Worm (Caenorhabditis elegans) whole organism, L2 larva: ENCODE results near the gene tmed-13.
A peak's percentile ranks its signal among the peaks of the same experiment; 100 is the strongest.

Experiments used
- C34F6.9 ChIP-seq: fragments of 150-350 bp; optimal IDR thresholded peaks from 2 replicates; lab custom pipeline; 2014; ENCODE audit warnings: missing biosample characterization, missing genetic modification characterization
- F13H6.1 ChIP-seq: sonication (generic microtip); optimal IDR thresholded peaks from 2 replicates; lab custom pipeline; 2016; ENCODE audit warnings: missing genetic modification characterization, missing compliant biosample characterization
- R02D3.7 ChIP-seq: fragments of 150-350 bp; optimal IDR thresholded peaks from 2 replicates; lab custom pipeline; 2014; ENCODE audit warnings: missing biosample characterization, missing genetic modification characterization
- Y55F3AM.14 ChIP-seq: fragments of 200-800 bp; sonication (Bioruptor generic); optimal IDR thresholded peaks from 2 replicates; lab custom pipeline; 2018; ENCODE audit warnings: mild to moderate bottlenecking, missing genetic modification characterization, missing compliant biosample characterization
- alr-1 ChIP-seq: fragments of 150-350 bp; optimal IDR thresholded peaks from 2 replicates; lab custom pipeline; 2014; ENCODE audit warnings: missing biosample characterization, missing genetic modification characterization
- aly-2 ChIP-seq: fragments of 150-350 bp; optimal IDR thresholded peaks from 2 replicates; lab custom pipeline; 2014; ENCODE audit warnings: missing biosample characterization, missing genetic modification characterization
- ama-1 ChIP-seq: fragments of 150-350 bp; optimal IDR thresholded peaks from 2 replicates; lab custom pipeline; 2018; ENCODE audit warnings: inconsistent platforms
- ceh-82 ChIP-seq: fragments of 150-350 bp; optimal IDR thresholded peaks from 2 replicates; lab custom pipeline; 2014; ENCODE audit warnings: missing biosample characterization, missing genetic modification characterization
- crh-2 ChIP-seq: sonication (generic microtip); optimal IDR thresholded peaks from 2 replicates; lab custom pipeline; 2017; ENCODE audit warnings: missing biosample characterization, missing genetic modification characterization
- dmd-4 ChIP-seq: sonication (generic microtip); optimal IDR thresholded peaks from 2 replicates; lab custom pipeline; 2017; ENCODE audit warnings: missing biosample characterization, missing genetic modification characterization
- fos-1 ChIP-seq: fragments of 150-350 bp; optimal IDR thresholded peaks from 2 replicates; lab custom pipeline; 2014; ENCODE audit warnings: missing biosample characterization, missing genetic modification characterization
- gmeb-1 ChIP-seq: fragments of 150-350 bp; optimal IDR thresholded peaks from 2 replicates; lab custom pipeline; 2014; ENCODE audit warnings: missing biosample characterization, missing genetic modification characterization
- lin-11 ChIP-seq: fragments of 150-350 bp; sonication (generic microtip); optimal IDR thresholded peaks from 2 replicates; lab custom pipeline; 2014; ENCODE audit warnings: missing biosample characterization, missing genetic modification characterization, inconsistent platforms, mixed read lengths
- lin-13 ChIP-seq: fragments of 150-350 bp; optimal IDR thresholded peaks from 2 replicates; lab custom pipeline; 2014; ENCODE audit warnings: missing biosample characterization, missing genetic modification reagents, missing genetic modification characterization
- lin-39 ChIP-seq: fragments of 150-350 bp; optimal IDR thresholded peaks from 2 replicates; lab custom pipeline; 2014; ENCODE audit warnings: missing biosample characterization, missing genetic modification reagents, missing genetic modification characterization
- lsy-2 ChIP-seq, 2 experiments: fragments of 150-350 bp in 1 of 2; sonication (generic microtip) in 1 of 2; optimal IDR thresholded peaks; 2 replicates each; lab custom pipeline; 2014 to 2017; ENCODE audit warnings: missing biosample characterization in 2 of 2, missing genetic modification characterization in 2 of 2
- mbf-1 ChIP-seq: sonication (generic microtip); optimal IDR thresholded peaks from 2 replicates; lab custom pipeline; 2017; ENCODE audit warnings: missing biosample characterization, missing genetic modification characterization
- mdl-1 ChIP-seq, 2 experiments: fragments of 150-350 bp in 1 of 2; sonication (generic microtip) in 1 of 2; optimal IDR thresholded peaks; 2 replicates each; lab custom pipeline; 2017; ENCODE audit warnings: missing biosample characterization in 2 of 2, missing genetic modification characterization in 2 of 2
- nhr-11 ChIP-seq: fragments of 150-350 bp; optimal IDR thresholded peaks from 2 replicates; lab custom pipeline; 2014; ENCODE audit warnings: missing biosample characterization, missing genetic modification characterization
- nhr-12 ChIP-seq: fragments of 150-350 bp; optimal IDR thresholded peaks from 2 replicates; lab custom pipeline; 2014; ENCODE audit warnings: missing biosample characterization, missing genetic modification characterization
- nhr-129 ChIP-seq: fragments of 150-350 bp; optimal IDR thresholded peaks from 2 replicates; lab custom pipeline; 2014; ENCODE audit warnings: missing biosample characterization, missing genetic modification characterization
- nhr-21 ChIP-seq: fragments of 150-350 bp; optimal IDR thresholded peaks from 2 replicates; lab custom pipeline; 2014; ENCODE audit warnings: missing biosample characterization, missing genetic modification characterization
- nhr-25 ChIP-seq: fragments of 150-350 bp; sonication (generic microtip); optimal IDR thresholded peaks from 3 replicates; lab custom pipeline; 2014; ENCODE audit warnings: missing biosample characterization, missing genetic modification characterization
- nhr-6 ChIP-seq: fragments of 150-350 bp; optimal IDR thresholded peaks from 2 replicates; lab custom pipeline; 2014; ENCODE audit warnings: missing biosample characterization, missing genetic modification characterization
- peb-1 ChIP-seq: fragments of 150-350 bp; optimal IDR thresholded peaks from 2 replicates; lab custom pipeline; 2014; ENCODE audit warnings: missing biosample characterization, missing genetic modification characterization
- sem-4 ChIP-seq: fragments of 150-350 bp; optimal IDR thresholded peaks from 2 replicates; lab custom pipeline; 2014; ENCODE audit warnings: missing biosample characterization, missing genetic modification reagents, missing genetic modification characterization
- sma-3 ChIP-seq: sonication (generic microtip); optimal IDR thresholded peaks from 2 replicates; lab custom pipeline; 2016; ENCODE audit warnings: missing genetic modification reagents, missing genetic modification characterization, missing compliant biosample characterization
- sma-9 ChIP-seq, 2 experiments: fragments of 150-350 bp in 1 of 2; sonication (generic microtip) in 1 of 2; optimal IDR thresholded peaks; 2 replicates each; lab custom pipeline; 2014 to 2016; ENCODE audit warnings: missing genetic modification characterization in 2 of 2, mild to moderate bottlenecking in 1 of 2, missing biosample characterization in 1 of 2, missing compliant biosample characterization in 1 of 2, missing genetic modification reagents in 1 of 2, moderate library complexity in 1 of 2
- snpc-4 ChIP-seq: fragments of 150-350 bp; optimal IDR thresholded peaks from 2 replicates; lab custom pipeline; 2014; ENCODE audit warnings: missing biosample characterization, missing genetic modification characterization
- unc-39 ChIP-seq: fragments of 150-350 bp; optimal IDR thresholded peaks from 2 replicates; lab custom pipeline; 2014; ENCODE audit warnings: missing biosample characterization, missing genetic modification characterization
- unc-55 ChIP-seq: fragments of 150-350 bp; sonication (generic microtip); optimal IDR thresholded peaks from 3 replicates; lab custom pipeline; 2014; ENCODE audit warnings: missing biosample characterization, missing genetic modification reagents, missing genetic modification characterization
- unc-62 ChIP-seq: fragments of 150-350 bp; optimal IDR thresholded peaks from 2 replicates; lab custom pipeline; 2014; ENCODE audit warnings: missing biosample characterization, missing genetic modification reagents, missing genetic modification characterization
- zag-1 ChIP-seq: fragments of 150-350 bp; optimal IDR thresholded peaks from 2 replicates; lab custom pipeline; 2014; ENCODE audit warnings: missing biosample characterization, missing genetic modification characterization
- ztf-4 ChIP-seq: fragments of 150-350 bp; optimal IDR thresholded peaks from 2 replicates; lab custom pipeline; 2014; ENCODE audit warnings: missing biosample characterization, missing genetic modification characterization

tmed-13 gene

ce11 chrIV:6471216-6471615 lies at the start of gene tmed-13:
Gene tmed-13 (minus strand): TSS chrIV:6471384.
- no peak for TF ChIP-seq sma-3 (GFP tag; lab: Kevin White, UChicago)
- TF ChIP-seq nhr-25 (tag; lab: Kevin White, UChicago): no peak
- TF ChIP-seq R02D3.7 (tag; lab: Kevin White, UChicago): no peak
- TF ChIP-seq dmd-4 (tag; lab: Kevin White, UChicago): no peak
- TF ChIP-seq zag-1 (tag; lab: Kevin White, UChicago): no peak
- TF ChIP-seq lsy-2 (tag; optimal IDR thresholded peaks at IDR 0.05; lab: Kevin White, UChicago): no peak
- TF ChIP-seq lin-39 (tag; lab: Kevin White, UChicago): no peak
- TF ChIP-seq gmeb-1 (tag; lab: Kevin White, UChicago): no peak
- TF ChIP-seq sem-4 (tag; lab: Kevin White, UChicago): no peak
- no peak for TF ChIP-seq lin-11 (tag; lab: Kevin White, UChicago)
- no peak for TF ChIP-seq unc-39 (tag; lab: Kevin White, UChicago)
- no peak for TF ChIP-seq fos-1 (tag; lab: Kevin White, UChicago)
- no peak for TF ChIP-seq C34F6.9 (tag; lab: Kevin White, UChicago)
- no peak for TF ChIP-seq ama-1 (lab: Kevin White, UChicago)

DNA sequence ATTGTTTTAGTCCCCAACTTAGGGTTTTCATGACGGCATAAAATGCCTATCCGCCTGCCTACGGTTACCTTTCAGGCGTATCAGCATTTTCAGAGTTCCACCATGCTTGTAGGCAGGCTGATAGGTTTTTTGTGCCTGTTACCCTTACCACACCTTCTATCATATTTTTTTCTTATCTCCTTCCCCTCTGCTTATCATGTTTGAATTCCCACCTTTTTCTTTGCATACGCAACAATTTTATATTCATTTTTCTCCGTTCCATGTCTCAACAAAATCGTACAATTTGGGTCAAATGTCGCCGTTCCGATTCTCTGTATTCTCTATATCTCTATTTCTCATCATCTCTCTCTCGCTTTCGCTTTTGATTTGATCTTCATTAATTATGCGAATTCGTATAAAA lies 48.4 kb upstream of the tmed-13 start, which contains the start of gene C01G5.9:
C01G5.9 (plus strand) TSS at position 301 of the 400 bp plus-strand sequence.
- TF ChIP-seq fos-1 (tag; lab: Kevin White, UChicago) (peak; percentile 43), unc-62 (GFP tag; lab: Kevin White, UChicago) (no peak), gmeb-1 (tag; lab: Kevin White, UChicago) (no peak)

DNA sequence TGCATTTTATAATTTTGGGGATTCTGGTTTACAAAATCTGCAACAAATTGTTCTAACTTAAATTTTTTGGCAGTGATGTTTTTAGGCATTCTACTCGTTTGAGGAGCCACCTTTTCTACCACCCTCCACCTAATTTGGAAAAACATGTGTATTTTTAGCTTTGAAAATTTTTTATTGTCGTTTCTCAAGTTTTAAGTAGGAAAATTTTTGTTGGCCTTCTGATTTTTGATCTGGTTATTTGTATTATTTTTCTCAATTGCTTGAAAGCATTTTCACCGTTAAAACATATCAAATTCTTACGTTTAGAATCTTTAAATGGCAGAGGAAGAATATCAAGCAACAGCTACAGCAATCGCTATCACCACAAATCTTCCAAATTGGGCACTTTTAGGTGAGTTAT lies 46.7 kb upstream of the tmed-13 start, which contains the start of gene C01G5.7:
C01G5.7 (plus strand) TSS at position 301 of the 400 bp plus-strand sequence.
- TF ChIP-seq ceh-82 (tag; lab: Kevin White, UChicago) (no peak), mbf-1 (tag; lab: Kevin White, UChicago) (no peak), aly-2 (tag; lab: Kevin White, UChicago) (no peak), C34F6.9 (tag; lab: Kevin White, UChicago) (no peak), ama-1 (lab: Kevin White, UChicago) (no peak)

ce11 chrIV:6514700-6515099 lies 43.5 kb upstream of the tmed-13 start:
- TF ChIP-seq unc-62 (GFP tag; lab: Kevin White, UChicago) (no peak), unc-55 (peak; percentile 56), mdl-1 (tag; optimal IDR thresholded peaks at IDR 0.05; lab: Kevin White, UChicago) (no peak), C34F6.9 (tag; lab: Kevin White, UChicago) (peak; percentile 49), crh-2 (tag; lab: Kevin White, UChicago) (peak; percentile 40), unc-39 (tag; lab: Kevin White, UChicago) (no peak), alr-1 (tag; lab: Kevin White, UChicago) (no peak), nhr-21 (tag; lab: Kevin White, UChicago) (peak; percentile 78), nhr-12 (no peak), nhr-6 (peak; percentile 48), peb-1 (tag; lab: Kevin White, UChicago) (no peak), ama-1 (lab: Kevin White, UChicago) (no peak), aly-2 (tag; lab: Kevin White, UChicago) (no peak), sma-9 (GFP tag; optimal IDR thresholded peaks at IDR 0.05; lab: Kevin White, UChicago) (peak; percentile 41), sma-9 (tag; optimal IDR thresholded peaks at IDR 0.05; lab: Kevin White, UChicago) (no peak), sem-4 (tag; lab: Kevin White, UChicago) (no peak), nhr-129 (tag; lab: Kevin White, UChicago) (no peak), Y55F3AM.14 (GFP tag; lab: Kevin White, UChicago) (peak; percentile 1), lin-11 (tag; lab: Kevin White, UChicago) (no peak), ceh-82 (tag; lab: Kevin White, UChicago) (no peak), F13H6.1 (peak; percentile 10), nhr-11 (no peak), dmd-4 (tag; lab: Kevin White, UChicago) (no peak), lsy-2 (tag; optimal IDR thresholded peaks at IDR 0.05; lab: Kevin White, UChicago) (peak in 1 of 2 experiments; percentile 67), ztf-4 (tag; lab: Kevin White, UChicago) (peak; percentile 33), snpc-4 (tag; lab: Kevin White, UChicago) (no peak), lin-13 (GFP tag; lab: Kevin White, UChicago) (peak; percentile 25), zag-1 (tag; lab: Kevin White, UChicago) (peak; percentile 27)
